Worm (Caenorhabditis elegans) whole organism, dauer: Measurements from ENCODE around the gene BE10.5.

Source experiments
- unc-62 ChIP-seq: sonication (generic microtip); optimal IDR thresholded peaks from 2 replicates; lab custom pipeline; 2017; ENCODE audit warnings: missing biosample characterization, missing genetic modification reagents, missing genetic modification characterization

Gene BE10.5

ce11 chrIII:12806712-12807111 is at the start of gene BE10.5:
BE10.5 (minus strand) TSS chrIII:12806812.
- no peak for TF ChIP-seq unc-62 (GFP tag; lab: Kevin White, UChicago)

- no peak for TF ChIP-seq unc-62 (GFP tag; lab: Kevin White, UChicago)
Measured at ce11 chrIII:12855394-12855793, 48.8 kb upstream of the BE10.5 start, which contains the start of gene Y37D8A.5. Y37D8A.5 (minus strand) TSS chrIII:12855494.

DNA sequence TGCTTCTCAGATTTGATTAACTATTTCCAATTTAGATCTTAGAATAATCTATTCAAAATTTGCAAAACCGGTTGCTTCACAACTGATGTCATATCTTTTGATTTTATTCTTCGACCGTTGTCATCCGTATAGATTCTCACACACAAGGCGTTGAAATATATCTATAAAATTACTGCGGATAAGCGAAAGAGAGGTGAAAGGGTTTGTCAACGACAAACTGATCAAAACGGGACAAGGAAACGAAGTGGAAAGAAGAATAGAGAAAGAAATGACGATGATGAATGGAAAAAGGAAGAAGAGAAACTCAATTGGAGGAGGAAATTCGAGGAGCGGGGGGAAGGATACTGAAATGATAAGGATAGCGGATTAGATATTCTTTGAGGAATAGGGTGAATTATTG is 44.4 kb upstream of the BE10.5 start:
- TF ChIP-seq unc-62 (GFP tag; lab: Kevin White, UChicago), result no peak

- TF ChIP-seq unc-62 (GFP tag; lab: Kevin White, UChicago), result no peak
Measured at ce11 chrIII:12849691-12850090, 43.1 kb upstream of the BE10.5 start.

DNA sequence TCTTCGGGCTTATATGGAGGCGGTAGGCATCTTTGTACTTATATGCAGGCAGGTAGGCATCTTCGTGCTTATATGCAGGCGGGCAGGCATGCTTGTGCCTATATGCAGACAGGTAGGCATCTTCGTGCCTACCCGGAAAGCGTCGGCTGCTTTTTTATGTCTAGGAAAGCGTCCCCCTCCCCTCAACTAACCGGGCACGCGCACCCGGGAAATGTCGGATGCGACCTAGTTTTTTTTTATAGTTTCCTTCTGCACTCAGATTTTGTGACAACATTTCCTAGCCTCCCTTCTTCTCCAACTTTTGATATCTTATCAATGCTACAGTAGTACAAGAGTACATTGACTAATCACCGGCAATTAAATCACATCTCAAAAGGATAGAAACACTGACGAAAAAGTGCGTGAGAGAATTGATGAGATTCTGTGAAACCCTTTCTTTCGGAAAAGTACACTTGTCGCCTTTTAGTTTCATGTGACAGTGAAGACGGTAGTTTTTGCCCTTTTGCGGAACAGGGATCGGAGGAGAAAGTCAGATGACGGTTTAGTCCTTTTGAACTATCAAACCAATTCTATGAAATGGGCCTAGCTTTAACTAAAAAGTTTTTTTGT is 42.5 kb upstream of the BE10.5 start:
- no peak for TF ChIP-seq unc-62 (GFP tag; lab: Kevin White, UChicago)

- TF ChIP-seq unc-62 (GFP tag; lab: Kevin White, UChicago), result no peak
Measured at ce11 chrIII:12847623-12848022, 41.0 kb upstream of the BE10.5 start.

DNA sequence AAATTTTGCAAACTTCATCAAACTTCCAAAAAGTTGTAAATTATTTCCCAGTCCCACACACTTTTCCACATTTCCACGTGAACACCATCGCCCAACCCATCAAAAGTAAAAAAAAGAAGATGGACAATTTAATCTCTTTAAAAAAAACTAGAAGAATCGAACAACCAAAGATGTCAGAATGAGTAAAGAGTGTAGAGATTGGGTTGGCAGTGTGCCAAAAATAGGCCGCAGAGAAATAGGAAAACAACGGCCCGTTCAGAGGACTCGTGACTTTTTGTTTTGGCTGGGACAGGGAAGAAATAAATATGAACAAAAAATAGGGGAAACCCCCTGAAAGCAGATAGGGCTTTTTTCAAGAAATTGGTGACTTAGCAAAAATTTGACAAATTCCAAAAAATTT is 36.2 kb upstream of the BE10.5 start:
- TF ChIP-seq unc-62 (GFP tag; lab: Kevin White, UChicago), result no peak

DNA sequence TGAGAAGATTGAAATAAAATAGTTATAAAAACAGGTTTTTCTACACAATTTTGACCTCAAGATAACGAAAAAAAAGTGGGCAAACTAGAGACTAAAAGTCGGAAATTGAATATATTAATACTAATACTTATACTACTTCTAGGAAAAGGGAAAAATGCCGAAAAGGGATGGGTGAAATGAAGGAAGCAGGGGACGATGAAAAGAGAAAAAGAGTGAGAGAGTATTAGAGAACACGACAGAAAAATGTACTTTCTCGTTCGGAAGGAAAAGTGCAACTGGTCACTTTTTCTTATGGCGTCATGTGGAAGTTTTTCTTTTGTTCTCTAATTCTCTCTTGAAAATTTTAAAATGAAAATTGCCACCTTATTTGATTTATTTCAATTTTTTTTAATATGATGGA is 34.7 kb upstream of the BE10.5 start:
- no peak for TF ChIP-seq unc-62 (GFP tag; lab: Kevin White, UChicago)

DNA sequence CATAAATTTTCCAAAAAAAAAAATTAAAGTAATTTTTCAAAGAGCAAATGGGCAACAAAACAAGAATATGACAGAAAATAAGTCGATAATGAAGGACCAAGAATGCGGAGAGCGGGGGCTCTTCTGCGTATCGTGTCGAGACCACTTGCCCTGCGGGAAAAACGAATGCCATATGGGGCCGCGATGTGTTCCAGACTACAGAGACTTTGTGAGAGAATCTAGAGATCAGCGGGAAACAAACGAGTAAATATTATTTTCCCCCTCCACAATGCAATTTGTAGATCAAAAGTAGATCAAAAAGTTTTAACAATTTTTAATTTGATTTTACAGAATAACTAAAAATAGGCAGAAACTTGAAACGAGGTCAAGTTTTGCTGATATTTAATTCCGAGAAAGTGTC is 33.6 kb upstream of the BE10.5 start:
- no peak for TF ChIP-seq unc-62 (GFP tag; lab: Kevin White, UChicago)

DNA sequence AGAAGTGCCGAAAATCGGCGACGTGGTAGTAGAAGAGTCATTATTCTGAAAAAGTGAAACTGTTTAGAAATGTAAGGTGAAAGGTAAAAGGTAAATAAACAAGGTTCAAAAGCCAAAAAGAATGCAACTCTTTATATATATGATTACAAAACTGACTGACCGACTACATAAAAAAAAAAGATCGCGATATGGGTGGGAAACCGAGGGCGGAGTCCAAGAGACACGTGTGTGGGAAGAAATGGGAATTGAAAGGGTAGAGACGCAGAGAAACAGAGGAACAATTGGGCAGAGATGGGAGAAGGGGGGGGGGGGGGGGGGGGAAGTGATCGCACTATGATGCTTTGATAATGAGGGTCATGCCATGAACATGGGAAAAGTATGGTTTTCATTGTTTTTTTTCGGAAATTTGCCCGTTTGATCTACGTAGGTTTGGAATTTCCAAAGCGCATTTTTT is 32.3 kb upstream of the BE10.5 start, which contains the start of gene Y37D8A.4:
Y37D8A.4 (minus strand) TSS at position 51 of the 454 bp plus-strand sequence.
- no peak for TF ChIP-seq unc-62 (GFP tag; lab: Kevin White, UChicago)

- no peak for TF ChIP-seq unc-62 (GFP tag; lab: Kevin White, UChicago)
Measured at ce11 chrIII:12838299-12838698, 31.7 kb upstream of the BE10.5 start.

DNA sequence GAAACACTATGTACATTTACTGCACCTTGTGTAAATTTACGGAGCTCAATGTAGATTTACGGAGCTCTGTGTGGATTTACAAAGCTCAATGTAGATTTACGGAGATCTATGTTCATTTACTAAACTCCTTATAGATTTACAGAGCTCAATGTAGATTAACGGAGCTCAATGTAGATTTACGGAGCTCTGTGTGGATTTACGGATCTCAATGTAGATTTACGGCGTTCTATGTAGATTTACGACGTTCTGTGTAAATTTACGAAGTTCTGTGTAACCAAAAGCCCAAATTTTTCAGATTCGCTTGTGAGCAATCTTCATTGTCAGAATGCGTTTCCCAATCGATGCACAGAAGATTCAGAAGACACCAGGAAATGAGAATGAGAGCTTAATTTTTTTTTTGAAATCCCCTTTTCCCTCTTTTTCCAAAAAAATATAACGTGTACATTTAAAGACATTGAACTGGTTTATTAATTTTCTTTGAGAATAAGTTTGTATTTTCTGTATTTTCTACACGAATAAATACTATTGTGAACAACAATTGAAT is 30.2 kb upstream of the BE10.5 start:
- TF ChIP-seq unc-62 (GFP tag; lab: Kevin White, UChicago), result no peak

DNA sequence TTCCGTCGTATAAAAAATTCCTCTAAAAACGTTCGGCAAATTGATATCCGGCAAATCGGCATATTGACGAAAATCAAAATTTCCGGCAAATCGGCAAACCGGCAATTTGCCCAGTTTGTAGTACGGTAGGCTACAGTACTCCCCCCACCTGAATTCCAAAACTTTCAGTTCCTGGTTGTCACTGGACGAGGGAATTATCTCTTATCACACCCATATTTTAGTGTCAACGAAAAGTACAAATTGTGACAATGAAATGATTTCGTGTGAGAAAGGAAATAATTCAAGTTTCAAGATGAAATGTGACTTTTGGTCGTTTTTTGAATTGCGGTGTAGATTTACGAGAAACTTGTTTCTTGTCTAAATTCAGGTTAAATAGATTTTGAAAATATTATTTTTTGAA is 26.5 kb upstream of the BE10.5 start:
- TF ChIP-seq unc-62 (GFP tag; lab: Kevin White, UChicago), result no peak

DNA sequence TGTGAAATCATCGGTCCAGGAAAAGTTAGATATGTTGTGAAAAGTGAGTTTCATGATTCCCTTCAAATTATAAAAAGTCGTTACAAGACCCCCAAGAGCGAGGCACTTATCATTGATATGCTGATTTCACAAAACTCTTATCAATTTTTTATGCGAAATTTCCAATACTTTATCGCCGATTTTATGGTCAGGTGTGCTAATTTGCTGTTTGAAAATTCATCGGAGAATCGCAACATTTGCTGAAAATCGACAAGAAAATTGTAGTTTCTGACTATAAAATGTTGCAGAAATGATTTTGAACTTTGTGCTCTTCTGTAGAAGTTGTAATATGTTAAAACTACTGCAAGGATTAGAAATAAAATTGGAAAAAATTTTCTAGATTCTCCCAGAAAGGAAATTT is 25.1 kb upstream of the BE10.5 start:
- no peak for TF ChIP-seq unc-62 (GFP tag; lab: Kevin White, UChicago)

DNA sequence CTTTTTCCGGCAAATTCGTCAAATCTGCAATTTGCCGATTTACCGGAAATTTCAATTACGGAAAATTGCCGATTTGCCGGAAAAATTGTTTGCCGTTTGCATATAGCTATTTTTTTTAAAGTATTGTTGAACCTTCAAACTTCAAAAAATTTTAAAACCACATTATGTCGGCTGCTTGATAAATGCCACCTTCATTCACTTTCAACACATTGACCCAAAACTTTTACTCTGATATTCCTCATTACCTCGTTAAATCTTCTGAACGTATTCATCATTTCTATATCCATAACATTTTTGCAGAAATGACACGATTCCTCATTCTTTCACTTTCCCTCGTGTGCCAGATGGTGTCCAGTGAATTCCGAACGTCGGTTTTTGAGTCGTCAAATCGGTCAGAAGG is 22.5 kb upstream of the BE10.5 start, which contains the start of gene Y37D8A.3:
Y37D8A.3 (plus strand) TSS at position 301 of the 400 bp plus-strand sequence.
- TF ChIP-seq unc-62 (GFP tag; lab: Kevin White, UChicago), result no peak

DNA sequence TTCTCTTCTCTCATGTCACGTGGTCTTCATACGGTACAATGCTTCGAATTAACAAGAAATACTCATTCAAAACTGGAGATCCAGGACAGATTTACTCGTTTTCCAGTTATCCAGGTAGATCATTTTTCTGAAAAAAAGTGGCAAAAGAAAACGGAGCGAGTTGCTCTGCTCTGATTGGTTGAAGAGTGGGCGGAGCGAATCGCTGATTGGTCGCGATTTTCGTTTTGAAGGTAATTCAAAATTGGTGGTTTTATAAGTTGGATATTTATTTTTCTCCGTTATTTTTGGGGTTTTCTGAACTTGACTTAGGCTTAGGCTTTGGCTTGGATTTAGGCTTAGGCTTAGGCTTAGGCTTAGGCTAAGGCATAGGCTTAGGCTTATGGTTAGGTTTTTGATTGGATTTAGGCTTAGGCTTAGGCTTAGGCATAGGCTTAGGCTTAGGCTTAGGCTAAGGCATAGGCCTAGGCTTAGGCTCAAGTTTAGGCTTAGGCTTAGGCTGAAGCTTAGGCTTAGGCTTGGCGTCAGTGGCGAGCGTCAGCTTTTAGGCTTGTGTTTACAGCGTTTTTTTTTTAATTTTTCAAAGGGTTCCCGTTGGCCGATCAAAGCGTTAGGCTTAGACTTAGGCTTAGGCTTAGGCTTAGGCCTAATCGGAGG is 16.1 kb upstream of the BE10.5 start:
- no peak for TF ChIP-seq unc-62 (GFP tag; lab: Kevin White, UChicago)

- TF ChIP-seq unc-62 (GFP tag; lab: Kevin White, UChicago), result no peak
Measured at ce11 chrIII:12821331-12821730, 14.7 kb upstream of the BE10.5 start.
